Fruit fly (Drosophila melanogaster) Kc167 (cell line): Measurements from ENCODE around the gene CG43102.

ENCODE experiments used
- Myc ChIP-seq: fragments of >200 bp; optimal IDR thresholded peaks from 2 replicates; lab custom pipeline; 2017; ENCODE audit warnings: missing external identifiers
- h ChIP-seq: fragments of >200 bp; optimal IDR thresholded peaks from 3 replicates; lab custom pipeline; 2018; ENCODE audit warnings: missing external identifiers
- ttk ChIP-seq: sonication (Bioruptor generic); optimal IDR thresholded peaks from 2 replicates; lab custom pipeline; 2017; ENCODE audit warnings: missing external identifiers

DNA sequence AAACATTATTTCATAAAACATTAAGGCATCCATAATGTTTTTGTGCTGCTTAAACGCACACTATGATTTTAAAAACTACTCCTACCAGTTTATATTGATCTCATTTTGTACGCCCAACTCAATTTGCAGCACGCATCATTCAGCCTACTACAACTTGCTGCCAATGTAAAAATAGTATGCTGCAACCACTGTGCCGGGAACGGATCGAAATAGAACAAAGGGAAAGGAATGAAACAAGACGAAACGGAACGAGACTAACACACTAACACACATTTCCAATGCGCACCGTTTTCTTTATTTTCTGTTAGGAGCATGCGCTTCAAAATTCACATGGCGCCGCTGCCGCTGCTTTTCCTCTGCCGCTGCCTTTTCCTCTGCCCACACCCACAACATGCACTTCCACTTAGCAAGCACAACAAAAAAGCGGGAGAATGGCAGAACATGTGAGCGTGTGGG is 17.3 kb downstream of the CG43102 start:
- TF ChIP-seq h (no peak), ttk (lab: Kevin White, UChicago) (no peak), Myc (no peak)
